Worm (Caenorhabditis elegans) whole organism, midembryonic: ENCODE data around the gene C49F8.14.

Source experiments
- T22C8.4 ChIP-seq: fragments of 200-800 bp; sonication (Bioruptor generic); IDR thresholded peaks from 2 replicates; pipeline ENCODE4 v1.3.6; 2022; ENCODE audit warnings: missing genetic modification characterization, missing compliant biosample characterization
- cog-1 ChIP-seq: sonication (generic microtip); optimal IDR thresholded peaks from 2 replicates; lab custom pipeline; 2016; ENCODE audit warnings: missing genetic modification characterization, missing compliant biosample characterization
- flt-1 ChIP-seq: fragments of 200-800 bp; sonication (Bioruptor generic); IDR thresholded peaks from 2 replicates; pipeline ENCODE4 v1.3.6; 2022; ENCODE audit warnings: missing genetic modification characterization, missing compliant biosample characterization
- klf-2 ChIP-seq: fragments of 200-800 bp; sonication (Bioruptor generic); conservative IDR thresholded peaks from 2 replicates; pipeline ENCODE4 v1.3.6; 2022; ENCODE audit warnings: missing genetic modification reagents, missing genetic modification characterization, missing compliant biosample characterization
- med-1 ChIP-seq: sonication (generic microtip); optimal IDR thresholded peaks from 2 replicates; lab custom pipeline; 2017; ENCODE audit warnings: missing genetic modification characterization, mild to moderate bottlenecking, missing compliant biosample characterization, antibody characterized with exemption, missing genetic modification reagents; ENCODE audit not compliant: insufficient read depth
- ref-1 ChIP-seq: fragments of 200-800 bp; sonication (Bioruptor generic); conservative IDR thresholded peaks from 2 replicates; pipeline ENCODE4 v1.3.6; 2022; ENCODE audit warnings: missing genetic modification reagents, missing genetic modification characterization, missing compliant biosample characterization
- ztf-29 ChIP-seq: fragments of 200-800 bp; sonication (Bioruptor generic); IDR thresholded peaks from 2 replicates; pipeline ENCODE4 v1.3.6; 2022; ENCODE audit warnings: missing genetic modification reagents, missing genetic modification characterization, missing compliant biosample characterization

DNA sequence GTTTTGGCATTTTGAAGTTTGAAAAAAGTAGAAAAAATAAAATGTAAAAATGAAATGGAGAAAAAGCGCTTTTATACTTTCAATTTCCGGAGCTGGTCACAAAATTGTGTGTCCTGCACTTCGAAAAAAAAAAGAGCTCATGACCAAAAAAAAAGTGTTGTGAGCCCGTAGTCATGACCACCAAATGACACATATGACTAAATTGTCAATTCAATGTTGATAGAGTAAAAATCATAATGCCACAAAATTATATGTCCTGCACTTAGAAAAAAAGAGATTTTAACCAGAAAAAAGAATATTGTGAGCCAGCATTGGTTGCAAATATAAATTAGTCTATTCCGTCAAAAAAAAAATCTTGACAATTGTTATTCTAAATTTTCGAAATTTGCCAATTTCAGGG lies 22.5 kb upstream of the C49F8.14 start, which contains the start of gene F02C12.2:
- TF ChIP-seq cog-1 (no peak), med-1 (no peak), ztf-29 (no peak), T22C8.4 (GFP tag; lab: Robert Waterston, UW) (no peak), ref-1 (GFP tag; lab: Robert Waterston, UW) (no peak), flt-1 (no peak), klf-2 (GFP tag; lab: Robert Waterston, UW) (no peak)
